Worm (Caenorhabditis elegans) whole organism, L4 larva: ENCODE data around the gene F21D5.7.

Source experiments
- F37D6.2 ChIP-seq: sonication (generic microtip); optimal IDR thresholded peaks from 2 replicates; lab custom pipeline; 2016; ENCODE audit warnings: mild to moderate bottlenecking, missing genetic modification characterization, missing compliant biosample characterization
- F44E2.7 ChIP-seq: fragments of 200-800 bp; sonication (Bioruptor generic); IDR thresholded peaks from 2 replicates; pipeline ENCODE4 v2.1.2; 2022; ENCODE audit warnings: missing genetic modification characterization, missing compliant biosample characterization
- T20F7.1 ChIP-seq: fragments of 200-800 bp; sonication (Bioruptor generic); optimal IDR thresholded peaks from 2 replicates; lab custom pipeline; 2018; ENCODE audit warnings: mild to moderate bottlenecking, missing genetic modification characterization, missing compliant biosample characterization
- T26A8.4 ChIP-seq: fragments of 200-800 bp; sonication (Bioruptor generic); IDR thresholded peaks from 2 replicates; pipeline ENCODE4 v1.3.6; 2022; ENCODE audit warnings: missing genetic modification characterization, missing compliant biosample characterization
- Y5F2A.4 ChIP-seq: fragments of 200-800 bp; sonication (Bioruptor generic); optimal IDR thresholded peaks from 2 replicates; lab custom pipeline; 2018; ENCODE audit warnings: mild to moderate bottlenecking, missing genetic modification characterization, missing compliant biosample characterization
- aha-1 ChIP-seq: fragments of 150-350 bp; peaks from one replicate; lab custom pipeline; 2014; ENCODE audit warnings: missing biosample characterization, missing genetic modification characterization
- attf-4 ChIP-seq: sonication (generic microtip); optimal IDR thresholded peaks from 3 replicates; lab custom pipeline; 2017; ENCODE audit warnings: missing biosample characterization, missing genetic modification characterization
- ceh-28 ChIP-seq: fragments of 150-350 bp; optimal IDR thresholded peaks from 2 replicates; lab custom pipeline; 2014; ENCODE audit warnings: missing biosample characterization, missing genetic modification reagents, missing genetic modification characterization
- ceh-44 ChIP-seq: fragments of 200-800 bp; sonication (Bioruptor generic); IDR thresholded peaks from 2 replicates; pipeline ENCODE4 v1.3.6; 2022; ENCODE audit warnings: missing genetic modification reagents, missing genetic modification characterization, missing compliant biosample characterization
- ces-1 ChIP-seq: fragments of 150-350 bp; sonication (generic microtip); optimal IDR thresholded peaks from 4 replicates; lab custom pipeline; 2014; ENCODE audit warnings: missing biosample characterization, missing genetic modification reagents, missing genetic modification characterization
- cey-2 ChIP-seq: sonication (generic microtip); optimal IDR thresholded peaks from 3 replicates; lab custom pipeline; 2017; ENCODE audit warnings: missing genetic modification characterization, mild to moderate bottlenecking, missing compliant biosample characterization, antibody characterized with exemption, borderline replicate concordance; ENCODE audit not compliant: insufficient read depth
- ctbp-1 ChIP-seq: fragments of 200-800 bp; sonication (Bioruptor generic); IDR thresholded peaks from 2 replicates; pipeline ENCODE4 v1.3.6; 2022; ENCODE audit warnings: missing genetic modification reagents, missing genetic modification characterization, missing compliant biosample characterization
- daf-19 ChIP-seq: fragments of 200-800 bp; sonication (Bioruptor generic); conservative IDR thresholded peaks from 2 replicates; pipeline ENCODE4 v1.3.6; 2022; ENCODE audit warnings: missing genetic modification characterization, missing compliant biosample characterization
- daf-8 ChIP-seq: fragments of 200-800 bp; sonication (Bioruptor generic); IDR thresholded peaks from 2 replicates; pipeline ENCODE4 v1.3.6; 2022; ENCODE audit warnings: missing genetic modification characterization, missing compliant biosample characterization
- dmd-6 ChIP-seq: fragments of 200-800 bp; sonication (Bioruptor generic); IDR thresholded peaks from 2 replicates; pipeline ENCODE4 v1.3.6; 2022; ENCODE audit warnings: missing genetic modification reagents, missing genetic modification characterization, missing compliant biosample characterization
- dmd-9 ChIP-seq: fragments of 200-800 bp; sonication (Bioruptor generic); IDR thresholded peaks from 2 replicates; pipeline ENCODE4 v1.3.6; 2022; ENCODE audit warnings: missing genetic modification reagents, missing genetic modification characterization, missing compliant biosample characterization
- duxl-1 ChIP-seq: sonication (generic microtip); optimal IDR thresholded peaks from 2 replicates; lab custom pipeline; 2016; ENCODE audit warnings: mild to moderate bottlenecking, missing genetic modification characterization, moderate library complexity, missing compliant biosample characterization; ENCODE audit not compliant: poor library complexity
- fkh-10 ChIP-seq: fragments of 150-350 bp; optimal IDR thresholded peaks from 2 replicates; lab custom pipeline; 2014; ENCODE audit warnings: missing biosample characterization, missing genetic modification reagents, missing genetic modification characterization
- fos-1 ChIP-seq: fragments of 150-350 bp; optimal IDR thresholded peaks from 2 replicates; lab custom pipeline; 2014; ENCODE audit warnings: missing biosample characterization, missing genetic modification characterization
- gei-8 ChIP-seq: fragments of 200-800 bp; sonication (Bioruptor generic); optimal IDR thresholded peaks from 2 replicates; lab custom pipeline; 2018; ENCODE audit warnings: mild to moderate bottlenecking, missing genetic modification characterization, missing compliant biosample characterization
- hif-1 ChIP-seq, 2 experiments: sonication (generic microtip); optimal IDR thresholded peaks; 2 replicates each; lab custom pipeline; 2016 to 2017; ENCODE audit warnings: missing compliant biosample characterization in 2 of 2, missing genetic modification characterization in 2 of 2, missing genetic modification reagents in 2 of 2, missing genotype in 2 of 2, mild to moderate bottlenecking in 1 of 2
- hlh-30 ChIP-seq: sonication (generic microtip); optimal IDR thresholded peaks from 2 replicates; lab custom pipeline; 2017; ENCODE audit warnings: antibody characterized with exemption, mild to moderate bottlenecking, missing genetic modification characterization, missing compliant biosample characterization; ENCODE audit not compliant: insufficient read depth
- lin-15B ChIP-seq: fragments of 150-350 bp; sonication (generic microtip); optimal IDR thresholded peaks from 3 replicates; lab custom pipeline; 2014; ENCODE audit warnings: missing biosample characterization, missing genetic modification characterization
- lin-29 ChIP-seq: fragments of 200-800 bp; sonication (Bioruptor generic); IDR thresholded peaks from 2 replicates; pipeline ENCODE4 v1.3.6; 2022; ENCODE audit warnings: missing genetic modification reagents, missing genetic modification characterization, missing compliant biosample characterization
- lin-38 ChIP-seq: fragments of 200-800 bp; sonication (Bioruptor generic); IDR thresholded peaks from 2 replicates; pipeline ENCODE4 v1.3.6; 2022; ENCODE audit warnings: missing genetic modification reagents, missing genetic modification characterization, missing compliant biosample characterization
- lir-3 ChIP-seq: sonication (generic microtip); optimal IDR thresholded peaks from 2 replicates; lab custom pipeline; 2016; ENCODE audit warnings: mild to moderate bottlenecking, missing genetic modification characterization, missing compliant biosample characterization
- lsy-2 ChIP-seq, 2 experiments: fragments of 150-350 bp in 1 of 2; sonication (generic microtip) in 1 of 2; optimal IDR thresholded peaks; 2 replicates each; lab custom pipeline; 2014 to 2017; ENCODE audit warnings: missing biosample characterization in 2 of 2, missing genetic modification characterization in 2 of 2
- madf-5 ChIP-seq, 2 experiments: fragments of 200-800 bp; sonication (Bioruptor generic); IDR thresholded peaks; 2 replicates each; pipeline ENCODE4 v1.3.6; 2022; ENCODE audit warnings: missing compliant biosample characterization in 2 of 2, missing genetic modification characterization in 2 of 2
- mdt-29 ChIP-seq: fragments of 200-800 bp; sonication (Bioruptor generic); IDR thresholded peaks from 2 replicates; pipeline ENCODE4 v1.3.6; 2022; ENCODE audit warnings: missing genetic modification reagents, missing genetic modification characterization, missing compliant biosample characterization
- mep-1 ChIP-seq: fragments of 150-350 bp; sonication (generic microtip); optimal IDR thresholded peaks from 3 replicates; lab custom pipeline; 2014; ENCODE audit warnings: missing biosample characterization, missing genetic modification characterization
- nhr-102 ChIP-seq: sonication (generic microtip); optimal IDR thresholded peaks from 2 replicates; lab custom pipeline; 2016; ENCODE audit warnings: mild to moderate bottlenecking, missing genetic modification characterization, moderate library complexity, missing compliant biosample characterization
- nhr-111 ChIP-seq: fragments of 200-800 bp; sonication (Bioruptor generic); optimal IDR thresholded peaks from 2 replicates; lab custom pipeline; 2018; ENCODE audit warnings: mild to moderate bottlenecking, missing genetic modification characterization, missing compliant biosample characterization
- nhr-237 ChIP-seq: sonication (generic microtip); optimal IDR thresholded peaks from 2 replicates; lab custom pipeline; 2017; ENCODE audit warnings: missing biosample characterization, missing genetic modification characterization
- nhr-28 ChIP-seq: fragments of 150-350 bp; optimal IDR thresholded peaks from 2 replicates; lab custom pipeline; 2014; ENCODE audit warnings: missing biosample characterization, missing genetic modification characterization
- nhr-48 ChIP-seq: sonication (generic microtip); optimal IDR thresholded peaks from 2 replicates; lab custom pipeline; 2016; ENCODE audit warnings: mild to moderate bottlenecking, missing genetic modification characterization, missing compliant biosample characterization
- nhr-6 ChIP-seq: fragments of 150-350 bp; optimal IDR thresholded peaks from 2 replicates; lab custom pipeline; 2014; ENCODE audit warnings: missing biosample characterization, missing genetic modification characterization
- nhr-76 ChIP-seq: fragments of 150-350 bp; optimal IDR thresholded peaks from 2 replicates; lab custom pipeline; 2014; ENCODE audit warnings: missing biosample characterization, missing genetic modification characterization
- pha-4 ChIP-seq, 2 experiments: fragments of 150-350 bp in 1 of 2; fragments of 200-800 bp in 1 of 2; sonication (Bioruptor generic) in 1 of 2; IDR thresholded peaks in 1 of 2; optimal IDR thresholded peaks in 1 of 2; 2 replicates each; pipeline versions ENCODE4 v1.3.6 to Lab custom; 2014 to 2022; ENCODE audit warnings: missing genetic modification characterization in 2 of 2, missing genetic modification reagents in 2 of 2, missing biosample characterization in 1 of 2, missing compliant biosample characterization in 1 of 2
- php-3 ChIP-seq: fragments of 200-800 bp; sonication (Bioruptor generic); IDR thresholded peaks from 2 replicates; pipeline ENCODE4 v1.3.6; 2022; ENCODE audit warnings: missing genetic modification reagents, missing genetic modification characterization, missing compliant biosample characterization
- rbr-2 ChIP-seq: sonication (generic microtip); optimal IDR thresholded peaks from 2 replicates; lab custom pipeline; 2016; ENCODE audit warnings: missing genotype, missing genetic modification characterization, missing compliant biosample characterization
- saeg-2 ChIP-seq: fragments of 200-800 bp; sonication (Bioruptor generic); IDR thresholded peaks from 2 replicates; pipeline ENCODE4 v1.3.6; 2022; ENCODE audit warnings: missing genetic modification reagents, missing genetic modification characterization, missing compliant biosample characterization
- sdz-12 ChIP-seq: fragments of 200-800 bp; sonication (Bioruptor generic); optimal IDR thresholded peaks from 2 replicates; lab custom pipeline; 2018; ENCODE audit warnings: mild to moderate bottlenecking, missing genetic modification characterization, missing compliant biosample characterization
- skn-1 ChIP-seq: fragments of 150-350 bp; optimal IDR thresholded peaks from 2 replicates; lab custom pipeline; 2014; ENCODE audit warnings: missing biosample characterization, missing genetic modification characterization
- spr-1 ChIP-seq: sonication (generic microtip); optimal IDR thresholded peaks from 2 replicates; lab custom pipeline; 2016; ENCODE audit warnings: mild to moderate bottlenecking, missing genetic modification characterization, missing compliant biosample characterization
- tra-1 ChIP-seq: fragments of 200-800 bp; sonication (Bioruptor generic); IDR thresholded peaks from 2 replicates; pipeline ENCODE4 v1.3.6; 2022; ENCODE audit warnings: missing genetic modification reagents, missing genetic modification characterization, missing compliant biosample characterization
- unc-130 ChIP-seq: sonication (generic microtip); optimal IDR thresholded peaks from 2 replicates; lab custom pipeline; 2016; ENCODE audit warnings: missing genetic modification reagents, missing genetic modification characterization, missing compliant biosample characterization
- unc-62 ChIP-seq, 3 experiments: fragments of 150-350 bp in 1 of 3; sonication (generic microtip); optimal IDR thresholded peaks in 2 of 3; peaks in 1 of 3; 1 replicate in 1 of 3; 2 replicates in 2 of 3; lab custom pipeline; 2014 to 2017; ENCODE audit warnings: missing biosample characterization in 3 of 3, missing genetic modification characterization in 3 of 3, missing genetic modification reagents in 3 of 3, missing genotype in 1 of 3
- zfp-2 ChIP-seq: sonication (generic microtip); optimal IDR thresholded peaks from 2 replicates; lab custom pipeline; 2016; ENCODE audit warnings: mild to moderate bottlenecking, missing genetic modification characterization, missing compliant biosample characterization
- zfp-3 ChIP-seq: fragments of 200-800 bp; sonication (Bioruptor generic); conservative IDR thresholded peaks from 2 replicates; pipeline ENCODE4 v1.3.6; 2022; ENCODE audit warnings: missing genetic modification reagents, missing genetic modification characterization, missing compliant biosample characterization

F21D5.7 gene

DNA sequence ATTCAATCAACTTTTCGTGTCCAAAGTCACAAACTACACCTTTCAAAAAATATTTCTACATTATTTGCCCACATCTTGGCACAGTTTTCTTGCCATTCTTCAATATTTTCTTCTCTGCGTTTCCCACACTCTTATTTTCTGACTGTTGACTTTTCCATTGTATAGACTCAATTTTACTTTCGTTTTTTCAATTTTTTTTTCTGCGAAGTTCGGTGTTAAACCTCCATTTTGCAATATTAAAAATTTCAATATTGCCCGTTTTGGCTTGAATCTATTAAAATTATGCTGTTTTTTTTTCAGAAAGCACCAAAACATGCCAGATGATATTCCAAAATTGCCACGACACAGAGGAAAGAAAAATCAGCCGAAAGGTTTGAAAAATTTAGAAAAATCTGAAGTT is 21.1 kb upstream of the F21D5.7 start, which contains the start of gene cdc-50.B:
Gene cdc-50.B (plus strand): TSS at position 301 of the 400 bp plus-strand sequence.
- no peak for TF ChIP-seq madf-5 (GFP tag; IDR thresholded peaks at IDR 0.05; lab: Robert Waterston, UW)
- peak; percentile 27 for TF ChIP-seq nhr-28
- no peak for TF ChIP-seq hif-1 (tag; optimal IDR thresholded peaks at IDR 0.05; lab: Kevin White, UChicago)

DNA sequence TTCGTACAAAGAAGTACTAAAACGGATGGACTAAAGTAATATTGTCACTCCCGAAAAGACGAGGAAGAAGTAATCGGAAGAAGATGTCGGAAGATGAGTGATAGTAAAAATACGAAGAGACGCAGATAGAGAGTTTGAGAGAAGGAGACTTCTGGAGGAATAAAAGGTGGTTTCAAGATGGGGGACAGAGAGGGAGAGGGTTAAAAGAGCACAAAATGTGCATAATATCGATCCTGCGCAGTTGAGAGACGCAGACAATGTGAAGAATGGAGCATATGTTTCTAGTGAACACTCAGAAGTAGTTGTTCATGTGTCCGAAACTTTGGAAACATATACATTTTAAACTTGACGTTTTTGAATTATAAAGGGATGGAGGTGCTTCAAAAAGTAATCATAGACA is 19.0 kb upstream of the F21D5.7 start:
- TF ChIP-seq rbr-2 (tag; lab: Kevin White, UChicago), result peak; percentile 62
- TF ChIP-seq php-3 (GFP tag; lab: Robert Waterston, UW), result no peak
- TF ChIP-seq hlh-30, result peak; percentile 30
- no peak for TF ChIP-seq mdt-29
- no peak for TF ChIP-seq lin-38
- no peak for TF ChIP-seq lin-29 (GFP tag; lab: Robert Waterston, UW)
- peak; percentile 94 for TF ChIP-seq fkh-10
- no peak for TF ChIP-seq daf-8 (GFP tag; lab: Robert Waterston, UW)
- TF ChIP-seq nhr-6 (tag; lab: Kevin White, UChicago), result peak; percentile 13
- peak; percentile 32 for TF ChIP-seq aha-1 (tag; lab: Kevin White, UChicago)
- no peak for TF ChIP-seq skn-1 (tag; lab: Kevin White, UChicago)
- TF ChIP-seq cey-2 (tag; lab: Kevin White, UChicago), result no peak
- TF ChIP-seq lsy-2 (tag; optimal IDR thresholded peaks at IDR 0.05; lab: Kevin White, UChicago), result no peak
- TF ChIP-seq ceh-28 (tag; lab: Kevin White, UChicago), result peak; percentile 16
- no peak for TF ChIP-seq daf-19 (GFP tag; lab: Robert Waterston, UW)
- no peak for TF ChIP-seq ces-1 (GFP tag; lab: Kevin White, UChicago)
- TF ChIP-seq zfp-3 (GFP tag; lab: Robert Waterston, UW), result no peak
- no peak for TF ChIP-seq zfp-2 (tag; lab: Kevin White, UChicago)
- TF ChIP-seq F44E2.7 (GFP tag; lab: Robert Waterston, UW), result no peak
- TF ChIP-seq gei-8 (GFP tag; lab: Kevin White, UChicago), result no peak
- TF ChIP-seq fos-1 (tag; lab: Kevin White, UChicago), result no peak
- TF ChIP-seq duxl-1 (tag; lab: Kevin White, UChicago), result no peak
- no peak for TF ChIP-seq nhr-76 (tag; lab: Kevin White, UChicago)
- TF ChIP-seq ceh-44, result no peak
- TF ChIP-seq mep-1 (tag; lab: Kevin White, UChicago), result peak; percentile 61
- TF ChIP-seq ctbp-1 (GFP tag; lab: Robert Waterston, UW), result peak; percentile 61
- TF ChIP-seq sdz-12 (GFP tag; lab: Kevin White, UChicago), result no peak
- no peak for TF ChIP-seq dmd-6
- no peak for TF ChIP-seq hif-1 (tag; optimal IDR thresholded peaks at IDR 0.05; lab: Kevin White, UChicago)
- TF ChIP-seq lir-3 (tag; lab: Kevin White, UChicago), result no peak
- no peak for TF ChIP-seq attf-4 (tag; lab: Kevin White, UChicago)
- TF ChIP-seq nhr-102 (tag; lab: Kevin White, UChicago), result no peak
- TF ChIP-seq unc-62 (GFP tag; optimal IDR thresholded peaks at IDR 0.05 in 1 of 2; lab: Kevin White, UChicago), result peak in 1 of 2 experiments; percentile 98
- TF ChIP-seq unc-62 (tag; optimal IDR thresholded peaks at IDR 0.05; lab: Kevin White, UChicago), result no peak

- TF ChIP-seq lin-15B (tag; lab: Kevin White, UChicago) (no peak), spr-1 (no peak), nhr-237 (tag; lab: Kevin White, UChicago) (no peak), saeg-2 (no peak), hlh-30 (no peak), T20F7.1 (GFP tag; lab: Kevin White, UChicago) (no peak), pha-4 (GFP tag; IDR thresholded peaks at IDR 0.05; lab: Robert Waterston, UW) (no peak), pha-4 (tag; optimal IDR thresholded peaks at IDR 0.05; lab: Kevin White, UChicago) (no peak), unc-130 (GFP tag; lab: Kevin White, UChicago) (no peak), nhr-48 (tag; lab: Kevin White, UChicago) (no peak), nhr-111 (GFP tag; lab: Kevin White, UChicago) (no peak), F37D6.2 (no peak), Y5F2A.4 (GFP tag; lab: Kevin White, UChicago) (no peak), dmd-6 (no peak), tra-1 (GFP tag; lab: Robert Waterston, UW) (no peak), T26A8.4 (GFP tag; lab: Robert Waterston, UW) (no peak), dmd-9 (no peak)
Observed at ce11 chrIV:8761896-8762295, 18.4 kb upstream of the F21D5.7 start, which contains the start of the genes F20C5.11 and klp-11. Gene F20C5.11 (minus strand): TSS chrIV:8761996. Gene klp-11 (minus strand): TSS chrIV:8762066.
